Fruit fly (Drosophila melanogaster) whole organism, embryonic: ENCODE results near the gene Sik2.

Experiments
- Bgb ChIP-seq: fragments of 200-800 bp; sonication (Bioruptor generic); IDR thresholded peaks from 2 replicates; pipeline ENCODE4 v1.3.6; 2022; ENCODE audit warnings: missing biosample characterization, missing genetic modification characterization; ENCODE audit not compliant: partially characterized antibody
- CG10209 ChIP-seq: fragments of 200-800 bp; sonication (Bioruptor generic); optimal IDR thresholded peaks from 3 replicates; lab custom pipeline; 2017; ENCODE audit warnings: missing biosample characterization, mild to moderate bottlenecking, missing genetic modification characterization, missing genetic modification reagents
- CG12219 ChIP-seq: fragments of 200-800 bp; sonication (Bioruptor generic); optimal IDR thresholded peaks from 3 replicates; lab custom pipeline; 2018; ENCODE audit warnings: missing biosample characterization, mild to moderate bottlenecking, missing genetic modification characterization
- CG13624 ChIP-seq: fragments of 200-800 bp; sonication (Bioruptor generic); optimal IDR thresholded peaks from 2 replicates; lab custom pipeline; 2016; ENCODE audit warnings: missing biosample characterization, missing genetic modification characterization
- CG14441 ChIP-seq: fragments of 200-800 bp; sonication (Bioruptor generic); IDR thresholded peaks from 2 replicates; pipeline ENCODE4 v1.3.6; 2022; ENCODE audit warnings: missing biosample characterization, missing genetic modification characterization
- CG15696 ChIP-seq: fragments of 200-800 bp; sonication (Bioruptor generic); optimal IDR thresholded peaks from 2 replicates; lab custom pipeline; 2019; ENCODE audit warnings: missing biosample characterization, mild to moderate bottlenecking, missing genetic modification characterization, moderate library complexity
- CG1602 ChIP-seq: fragments of 200-800 bp; sonication (Bioruptor generic); optimal IDR thresholded peaks from 3 replicates; lab custom pipeline; 2016; ENCODE audit warnings: missing biosample characterization, missing genetic modification characterization
- CG18619 ChIP-seq: fragments of 200-800 bp; sonication (Bioruptor generic); optimal IDR thresholded peaks from 3 replicates; lab custom pipeline; 2017; ENCODE audit warnings: missing biosample characterization, mild to moderate bottlenecking, missing genetic modification characterization
- CG2678 ChIP-seq: fragments of 200-800 bp; sonication (Bioruptor generic); optimal IDR thresholded peaks from 3 replicates; lab custom pipeline; 2019; ENCODE audit warnings: missing biosample characterization, mild to moderate bottlenecking, missing genetic modification characterization, moderate library complexity
- CG30020 ChIP-seq: fragments of 200-800 bp; optimal IDR thresholded peaks from 2 replicates; lab custom pipeline; 2019; ENCODE audit warnings: missing biosample characterization, mild to moderate bottlenecking, missing genetic modification characterization, moderate library complexity
- CG31388 ChIP-seq: fragments of 200-800 bp; sonication (Bioruptor generic); optimal IDR thresholded peaks from 2 replicates; lab custom pipeline; 2016; ENCODE audit warnings: missing biosample characterization, missing genetic modification characterization
- CG34422 ChIP-seq: fragments of 200-800 bp; sonication (Bioruptor generic); IDR thresholded peaks from 3 replicates; pipeline ENCODE4 v1.3.6; 2022; ENCODE audit warnings: missing biosample characterization, missing genetic modification characterization
- CG3847 ChIP-seq: fragments of 200-800 bp; sonication (Bioruptor generic); IDR thresholded peaks from 2 replicates; pipeline ENCODE4 v1.3.6; 2022; ENCODE audit warnings: missing biosample characterization, missing genetic modification characterization
- CG4617 ChIP-seq: fragments of 200-800 bp; sonication (Bioruptor generic); optimal IDR thresholded peaks from 3 replicates; lab custom pipeline; 2016; ENCODE audit warnings: missing biosample characterization, missing genetic modification characterization, borderline replicate concordance
- CG5180 ChIP-seq: fragments of 200-800 bp; sonication (Bioruptor generic); optimal IDR thresholded peaks from 3 replicates; lab custom pipeline; 2017; ENCODE audit warnings: missing biosample characterization, missing genetic modification characterization, mild to moderate bottlenecking, moderate library complexity, missing genetic modification reagents
- CG6765 ChIP-seq: fragments of 200-800 bp; sonication (Bioruptor generic); optimal IDR thresholded peaks from 3 replicates; lab custom pipeline; 2017; ENCODE audit warnings: missing biosample characterization, mild to moderate bottlenecking, missing genetic modification characterization
- CG7271 ChIP-seq: fragments of 200-800 bp; sonication (Bioruptor generic); optimal IDR thresholded peaks from 2 replicates; lab custom pipeline; 2018; ENCODE audit warnings: missing biosample characterization, mild to moderate bottlenecking, missing genetic modification characterization, moderate library complexity
- CG7357 ChIP-seq: fragments of 200-800 bp; sonication (Bioruptor generic); IDR thresholded peaks from 3 replicates; pipeline ENCODE4 v1.3.6; 2022; ENCODE audit warnings: missing biosample characterization, missing genetic modification characterization
- CG7372 ChIP-seq: fragments of 200-800 bp; sonication (Bioruptor generic); IDR thresholded peaks from 2 replicates; pipeline ENCODE4 v1.3.6; 2022; ENCODE audit warnings: missing biosample characterization, missing genetic modification characterization
- CG8281 ChIP-seq: fragments of 200-800 bp; sonication (Bioruptor generic); optimal IDR thresholded peaks from 2 replicates; lab custom pipeline; 2018; ENCODE audit warnings: missing biosample characterization, mild to moderate bottlenecking, missing genetic modification characterization, moderate library complexity
- Dbx ChIP-seq: fragments of 200-800 bp; sonication (Bioruptor generic); IDR thresholded peaks from 3 replicates; pipeline ENCODE4 v1.3.6; 2022; ENCODE audit warnings: missing biosample characterization, missing genetic modification characterization
- E2f1 ChIP-seq: fragments of 200-800 bp; sonication (Bioruptor generic); IDR thresholded peaks from 2 replicates; pipeline ENCODE4 v1.3.6; 2022; ENCODE audit warnings: missing biosample characterization, missing genetic modification characterization
- Eip74EF ChIP-seq, 2 experiments: fragments of 200-800 bp in 1 of 2; fragments of >200 bp in 1 of 2; sonication (Bioruptor generic) in 1 of 2; optimal IDR thresholded peaks; 2 replicates each; lab custom pipeline; 2017 to 2019; ENCODE audit warnings: missing biosample characterization in 2 of 2, missing genetic modification characterization in 2 of 2, mild to moderate bottlenecking in 1 of 2, moderate library complexity in 1 of 2
- Elba2 ChIP-seq: fragments of 200-800 bp; sonication (Bioruptor generic); optimal IDR thresholded peaks from 3 replicates; lab custom pipeline; 2016; ENCODE audit warnings: missing biosample characterization, missing genetic modification characterization
- Fer2 ChIP-seq: fragments of 200-800 bp; sonication (Bioruptor generic); optimal IDR thresholded peaks from 2 replicates; lab custom pipeline; 2018; ENCODE audit warnings: missing biosample characterization, mild to moderate bottlenecking, missing genetic modification characterization, moderate library complexity
- HLH3B ChIP-seq: fragments of 200-800 bp; sonication (Bioruptor generic); IDR thresholded peaks from 2 replicates; pipeline ENCODE4 v1.3.6; 2022; ENCODE audit warnings: missing biosample characterization, missing genetic modification characterization
- Hmr ChIP-seq: fragments of 200-800 bp; sonication (Bioruptor generic); optimal IDR thresholded peaks from 3 replicates; lab custom pipeline; 2017; ENCODE audit warnings: mild to moderate bottlenecking, missing biosample characterization, missing genetic modification reagents, missing genetic modification characterization
- Hmx ChIP-seq: fragments of 200-800 bp; sonication (Bioruptor generic); optimal IDR thresholded peaks from 2 replicates; lab custom pipeline; 2016; ENCODE audit warnings: missing biosample characterization, missing genetic modification characterization
- Jarid2 ChIP-seq: fragments of 200-800 bp; sonication (Bioruptor generic); optimal IDR thresholded peaks from 3 replicates; lab custom pipeline; 2017; ENCODE audit warnings: mild to moderate bottlenecking, missing biosample characterization, missing genetic modification reagents, missing genetic modification characterization
- MESR4 ChIP-seq: fragments of 200-800 bp; sonication (Bioruptor generic); optimal IDR thresholded peaks from 2 replicates; lab custom pipeline; 2018; ENCODE audit warnings: missing biosample characterization, mild to moderate bottlenecking, missing genetic modification characterization, moderate library complexity
- NC2α ChIP-seq: fragments of 200-800 bp; sonication (Bioruptor generic); optimal IDR thresholded peaks from 2 replicates; lab custom pipeline; 2016; ENCODE audit warnings: missing biosample characterization, missing genetic modification characterization
- NK7.1 ChIP-seq: fragments of 200-800 bp; sonication (Bioruptor generic); optimal IDR thresholded peaks from 3 replicates; lab custom pipeline; 2016; ENCODE audit warnings: missing biosample characterization, missing genetic modification characterization
- Nf-YC ChIP-seq: fragments of 200-800 bp; optimal IDR thresholded peaks from 3 replicates; lab custom pipeline; 2019; ENCODE audit warnings: missing biosample characterization, mild to moderate bottlenecking, missing genetic modification characterization, moderate library complexity
- Optix ChIP-seq: fragments of 200-800 bp; sonication (Bioruptor generic); IDR thresholded peaks from 3 replicates; pipeline ENCODE4 v1.3.6; 2022; ENCODE audit warnings: missing biosample characterization, missing genetic modification characterization
- Rfx ChIP-seq: fragments of 200-800 bp; sonication (Bioruptor generic); IDR thresholded peaks from 2 replicates; pipeline ENCODE4 v1.3.6; 2022; ENCODE audit warnings: missing biosample characterization, missing genetic modification characterization
- Usf ChIP-seq: fragments of 200-800 bp; sonication (Bioruptor generic); optimal IDR thresholded peaks from 2 replicates; lab custom pipeline; 2017; ENCODE audit warnings: missing genotype, missing biosample characterization, missing genetic modification characterization
- crp ChIP-seq, 2 experiments: fragments of 200-800 bp; sonication (Bioruptor generic); optimal IDR thresholded peaks; 2 replicates in 1 of 2; 3 replicates in 1 of 2; lab custom pipeline; 2017; ENCODE audit warnings: missing biosample characterization in 2 of 2, missing genetic modification characterization in 2 of 2, mild to moderate bottlenecking in 1 of 2, moderate library complexity in 1 of 2
- dan ChIP-seq: fragments of 200-800 bp; sonication (Bioruptor generic); IDR thresholded peaks from 2 replicates; pipeline ENCODE4 v1.3.6; 2022; ENCODE audit warnings: missing biosample characterization, missing genetic modification characterization
- fd3F ChIP-seq: fragments of 200-800 bp; sonication (Bioruptor generic); optimal IDR thresholded peaks from 2 replicates; lab custom pipeline; 2018; ENCODE audit warnings: missing biosample characterization, mild to moderate bottlenecking, missing genetic modification characterization, moderate library complexity
- fd96Cb ChIP-seq: fragments of 200-800 bp; sonication (Bioruptor generic); optimal IDR thresholded peaks from 2 replicates; lab custom pipeline; 2018; ENCODE audit warnings: missing biosample characterization, mild to moderate bottlenecking, missing genetic modification characterization, moderate library complexity
- fu2 ChIP-seq: fragments of 200-800 bp; sonication (Bioruptor generic); optimal IDR thresholded peaks from 2 replicates; lab custom pipeline; 2016; ENCODE audit warnings: missing biosample characterization, missing genetic modification characterization
- gce ChIP-seq: fragments of 200-800 bp; sonication (Bioruptor generic); IDR thresholded peaks from 3 replicates; pipeline ENCODE4 v1.3.6; 2022; ENCODE audit warnings: missing biosample characterization, missing genetic modification characterization
- h ChIP-seq: fragments of >200 bp; optimal IDR thresholded peaks from 2 replicates; lab custom pipeline; 2017
- kay ChIP-seq: fragments of 200-800 bp; sonication (Bioruptor generic); optimal IDR thresholded peaks from 2 replicates; lab custom pipeline; 2016; ENCODE audit warnings: missing biosample characterization, missing genetic modification characterization
- lab ChIP-seq: fragments of 200-800 bp; sonication (Bioruptor generic); optimal IDR thresholded peaks from 3 replicates; lab custom pipeline; 2017; ENCODE audit warnings: missing biosample characterization, missing genetic modification characterization, mild to moderate bottlenecking, moderate library complexity, missing genetic modification reagents
- pros ChIP-seq: fragments of 200-800 bp; sonication (Bioruptor generic); optimal IDR thresholded peaks from 3 replicates; lab custom pipeline; 2019; ENCODE audit warnings: missing biosample characterization, mild to moderate bottlenecking, missing genetic modification characterization, moderate library complexity
- pum ChIP-seq: fragments of 200-800 bp; sonication (Bioruptor generic); optimal IDR thresholded peaks from 2 replicates; lab custom pipeline; 2016; ENCODE audit warnings: missing biosample characterization, missing genetic modification characterization
- slbo ChIP-seq: fragments of 200-800 bp; sonication (Bioruptor generic); IDR thresholded peaks from 2 replicates; pipeline ENCODE4 v1.3.6; 2022; ENCODE audit warnings: missing biosample characterization, missing genetic modification characterization
- stwl ChIP-seq: fragments of 200-800 bp; sonication (Bioruptor generic); optimal IDR thresholded peaks from 3 replicates; lab custom pipeline; 2018; ENCODE audit warnings: missing biosample characterization, mild to moderate bottlenecking, missing genetic modification characterization, moderate library complexity
- usp ChIP-seq: fragments of >200 bp; optimal IDR thresholded peaks from 2 replicates; lab custom pipeline; 2017; ENCODE audit warnings: missing biosample characterization, missing genetic modification characterization
- vfl ChIP-seq: fragments of 200-800 bp; sonication (Bioruptor generic); optimal IDR thresholded peaks from 2 replicates; lab custom pipeline; 2016; ENCODE audit warnings: missing biosample characterization, missing genetic modification characterization
- zf30C ChIP-seq: fragments of 200-800 bp; sonication (Bioruptor generic); optimal IDR thresholded peaks from 3 replicates; lab custom pipeline; 2018; ENCODE audit warnings: missing biosample characterization, mild to moderate bottlenecking, missing genetic modification characterization

The Sik2 gene

DNA sequence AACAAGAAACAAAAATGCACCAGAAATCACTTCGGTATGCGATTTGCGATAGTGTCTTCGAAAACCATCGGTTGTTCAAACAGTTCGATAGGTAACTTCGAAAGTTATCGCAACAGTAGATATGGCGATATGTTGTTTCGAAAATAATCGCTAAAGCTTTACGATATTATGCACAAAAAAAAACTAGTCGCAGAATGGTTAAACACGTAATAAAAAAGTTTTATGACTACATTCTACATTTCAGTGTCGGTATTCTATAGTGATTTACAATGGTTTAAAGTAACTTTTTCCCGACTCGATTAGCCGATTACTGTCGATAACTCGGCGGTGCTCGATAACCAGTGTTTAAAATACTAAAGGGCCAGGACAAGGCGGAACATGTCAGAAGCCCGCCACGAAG, 3.4 kb upstream of the Sik2 start, which contains the start of gene CG4281 (continued):
- no peak for TF ChIP-seq slbo (GFP tag; lab: Robert Waterston, UW)
- no peak for TF ChIP-seq CG15696 (tag; lab: Kevin White, UChicago)
- TF ChIP-seq CG6765 (GFP tag; lab: Kevin White, UChicago): no peak
- TF ChIP-seq CG31388 (GFP tag; lab: Kevin White, UChicago): no peak
- TF ChIP-seq usp (GFP tag; lab: Kevin White, UChicago): no peak
- no peak for TF ChIP-seq MESR4 (GFP tag; lab: Kevin White, UChicago)
- TF ChIP-seq Rfx (GFP tag; lab: Robert Waterston, UW): no peak
- no peak for TF ChIP-seq E2f1
- TF ChIP-seq CG18619 (GFP tag; lab: Kevin White, UChicago): no peak
- TF ChIP-seq vfl (GFP tag; lab: Kevin White, UChicago): no peak
- no peak for TF ChIP-seq CG12219
- no peak for TF ChIP-seq Fer2
- peak; percentile 93 for TF ChIP-seq Bgb (GFP tag; lab: Robert Waterston, UW)
- TF ChIP-seq CG34422: no peak
- TF ChIP-seq CG7271 (tag; lab: Kevin White, UChicago): no peak
- TF ChIP-seq Jarid2 (GFP tag; lab: Kevin White, UChicago): no peak
- TF ChIP-seq Hmr: no peak
- no peak for TF ChIP-seq CG5180 (GFP tag; lab: Kevin White, UChicago)
- TF ChIP-seq Elba2 (GFP tag; lab: Kevin White, UChicago): no peak
- no peak for TF ChIP-seq CG8281
- no peak for TF ChIP-seq lab (GFP tag; lab: Kevin White, UChicago)
- no peak for TF ChIP-seq CG7372 (GFP tag; lab: Robert Waterston, UW)
- TF ChIP-seq CG3847 (GFP tag; lab: Robert Waterston, UW): no peak
- TF ChIP-seq CG2678 (tag; lab: Kevin White, UChicago): peak; percentile 4
- TF ChIP-seq kay (GFP tag; lab: Kevin White, UChicago): no peak
- TF ChIP-seq CG4617 (GFP tag; lab: Kevin White, UChicago): peak; percentile 8
- TF ChIP-seq pum: no peak
- TF ChIP-seq fu2 (GFP tag; lab: Kevin White, UChicago): no peak
- no peak for TF ChIP-seq CG7357 (GFP tag; lab: Robert Waterston, UW)
- no peak for TF ChIP-seq Usf (GFP tag; lab: Kevin White, UChicago)
- TF ChIP-seq NC2α (GFP tag; lab: Kevin White, UChicago): no peak
- no peak for TF ChIP-seq Nf-YC (tag; lab: Kevin White, UChicago)
- TF ChIP-seq fd3F (GFP tag; lab: Kevin White, UChicago): no peak
- TF ChIP-seq CG14441 (GFP tag; lab: Robert Waterston, UW): no peak
- no peak for TF ChIP-seq HLH3B (GFP tag; lab: Robert Waterston, UW)
- TF ChIP-seq zf30C (GFP tag; lab: Kevin White, UChicago): no peak
- no peak for TF ChIP-seq gce (GFP tag; lab: Robert Waterston, UW)
- no peak for TF ChIP-seq CG13624 (GFP tag; lab: Kevin White, UChicago)
- TF ChIP-seq fd96Cb: no peak
- no peak for TF ChIP-seq dan (GFP tag; lab: Robert Waterston, UW)
- TF ChIP-seq h (lab: Kevin White, UChicago): no peak
- no peak for TF ChIP-seq Hmx (GFP tag; lab: Kevin White, UChicago)
- TF ChIP-seq CG10209: no peak
- TF ChIP-seq Dbx (GFP tag; lab: Robert Waterston, UW): no peak
- TF ChIP-seq Optix (GFP tag; lab: Robert Waterston, UW): no peak
- TF ChIP-seq CG30020 (tag; lab: Kevin White, UChicago): no peak
- no peak for TF ChIP-seq crp (GFP tag; optimal IDR thresholded peaks at IDR 0.05; lab: Kevin White, UChicago)
- TF ChIP-seq CG1602: no peak
- no peak for TF ChIP-seq pros
- TF ChIP-seq NK7.1 (GFP tag; lab: Kevin White, UChicago): no peak
- TF ChIP-seq stwl (tag; lab: Kevin White, UChicago): peak; percentile 56
- TF ChIP-seq Eip74EF (GFP tag; optimal IDR thresholded peaks at IDR 0.05; lab: Kevin White, UChicago): peak in 1 of 2 experiments; percentile 3
